Worm (Caenorhabditis elegans) whole organism, L4 larva: ENCODE results near the gene gon-14.
A peak's percentile ranks its signal among the peaks of the same experiment; 100 is the strongest.

Experiments
- D1046.2 ChIP-seq: fragments of 200-800 bp; sonication (Bioruptor generic); IDR thresholded peaks from 2 replicates; pipeline ENCODE4 v1.3.6; 2022; ENCODE audit warnings: missing genetic modification characterization, missing compliant biosample characterization
- F10B5.3 ChIP-seq: sonication (generic microtip); optimal IDR thresholded peaks from 2 replicates; lab custom pipeline; 2016; ENCODE audit warnings: mild to moderate bottlenecking, missing genetic modification characterization, missing compliant biosample characterization
- F26F4.8 ChIP-seq: fragments of 200-800 bp; sonication (Bioruptor generic); conservative IDR thresholded peaks from 2 replicates; pipeline ENCODE4 v1.3.6; 2022; ENCODE audit warnings: missing genetic modification characterization, missing compliant biosample characterization
- F49E8.2 ChIP-seq: sonication (generic microtip); optimal IDR thresholded peaks from 2 replicates; lab custom pipeline; 2016; ENCODE audit warnings: missing compliant biosample characterization, mild to moderate bottlenecking, missing genetic modification characterization, borderline replicate concordance
- R02D3.7 ChIP-seq: fragments of 150-350 bp; sonication (generic microtip); optimal IDR thresholded peaks from 3 replicates; lab custom pipeline; 2014; ENCODE audit warnings: missing biosample characterization, missing genetic modification characterization
- Y48G9A.11 ChIP-seq: fragments of 200-800 bp; sonication (Bioruptor generic); IDR thresholded peaks from 2 replicates; pipeline ENCODE4 v1.3.6; 2022; ENCODE audit warnings: missing genetic modification reagents, missing genetic modification characterization, missing compliant biosample characterization
- Y5F2A.4 ChIP-seq: fragments of 200-800 bp; sonication (Bioruptor generic); optimal IDR thresholded peaks from 2 replicates; lab custom pipeline; 2018; ENCODE audit warnings: mild to moderate bottlenecking, missing genetic modification characterization, missing compliant biosample characterization
- Y75B8A.6 ChIP-seq: fragments of 200-800 bp; sonication (Bioruptor generic); IDR thresholded peaks from 2 replicates; pipeline ENCODE4 v1.3.6; 2022; ENCODE audit warnings: missing genetic modification reagents, missing genetic modification characterization, missing compliant biosample characterization
- aha-1 ChIP-seq: fragments of 150-350 bp; peaks from one replicate; lab custom pipeline; 2014; ENCODE audit warnings: missing biosample characterization, missing genetic modification characterization
- arid-1 ChIP-seq: fragments of 200-800 bp; sonication (Bioruptor generic); conservative IDR thresholded peaks from 2 replicates; pipeline ENCODE4 v1.3.6; 2022; ENCODE audit warnings: missing genetic modification reagents, missing genetic modification characterization, missing compliant biosample characterization
- attf-4 ChIP-seq: sonication (generic microtip); optimal IDR thresholded peaks from 3 replicates; lab custom pipeline; 2017; ENCODE audit warnings: missing biosample characterization, missing genetic modification characterization
- ceh-28 ChIP-seq: fragments of 150-350 bp; optimal IDR thresholded peaks from 2 replicates; lab custom pipeline; 2014; ENCODE audit warnings: missing biosample characterization, missing genetic modification reagents, missing genetic modification characterization
- daf-12 ChIP-seq: fragments of 150-350 bp; optimal IDR thresholded peaks from 2 replicates; lab custom pipeline; 2014; ENCODE audit warnings: missing biosample characterization, missing genetic modification reagents, missing genetic modification characterization
- daf-19 ChIP-seq: fragments of 200-800 bp; sonication (Bioruptor generic); conservative IDR thresholded peaks from 2 replicates; pipeline ENCODE4 v1.3.6; 2022; ENCODE audit warnings: missing genetic modification characterization, missing compliant biosample characterization
- dmd-6 ChIP-seq: fragments of 200-800 bp; sonication (Bioruptor generic); IDR thresholded peaks from 2 replicates; pipeline ENCODE4 v1.3.6; 2022; ENCODE audit warnings: missing genetic modification reagents, missing genetic modification characterization, missing compliant biosample characterization
- dmd-9 ChIP-seq: fragments of 200-800 bp; sonication (Bioruptor generic); IDR thresholded peaks from 2 replicates; pipeline ENCODE4 v1.3.6; 2022; ENCODE audit warnings: missing genetic modification reagents, missing genetic modification characterization, missing compliant biosample characterization
- dpl-1 ChIP-seq: fragments of 150-350 bp; optimal IDR thresholded peaks from 2 replicates; lab custom pipeline; 2014; ENCODE audit warnings: missing biosample characterization, missing genetic modification reagents, missing genetic modification characterization
- hif-1 ChIP-seq, 2 experiments: sonication (generic microtip); optimal IDR thresholded peaks; 2 replicates each; lab custom pipeline; 2016 to 2017; ENCODE audit warnings: missing compliant biosample characterization in 2 of 2, missing genetic modification characterization in 2 of 2, missing genetic modification reagents in 2 of 2, missing genotype in 2 of 2, mild to moderate bottlenecking in 1 of 2
- hlh-30 ChIP-seq: sonication (generic microtip); optimal IDR thresholded peaks from 2 replicates; lab custom pipeline; 2017; ENCODE audit warnings: antibody characterized with exemption, mild to moderate bottlenecking, missing genetic modification characterization, missing compliant biosample characterization; ENCODE audit not compliant: insufficient read depth
- hmg-1.1 ChIP-seq: fragments of 200-800 bp; sonication (Bioruptor generic); IDR thresholded peaks from 2 replicates; pipeline ENCODE4 v1.3.6; 2022; ENCODE audit warnings: missing genetic modification reagents, missing genetic modification characterization, missing compliant biosample characterization
- jun-1 ChIP-seq: fragments of 150-350 bp; optimal IDR thresholded peaks from 2 replicates; lab custom pipeline; 2014; ENCODE audit warnings: missing biosample characterization, missing genetic modification reagents, missing genetic modification characterization
- lin-1 ChIP-seq: fragments of 200-800 bp; sonication (Bioruptor generic); IDR thresholded peaks from 2 replicates; pipeline ENCODE4 v1.3.6; 2022; ENCODE audit warnings: missing genetic modification reagents, missing genetic modification characterization, missing compliant biosample characterization
- lin-15B ChIP-seq: fragments of 150-350 bp; sonication (generic microtip); optimal IDR thresholded peaks from 3 replicates; lab custom pipeline; 2014; ENCODE audit warnings: missing biosample characterization, missing genetic modification characterization
- lin-29 ChIP-seq: fragments of 200-800 bp; sonication (Bioruptor generic); IDR thresholded peaks from 2 replicates; pipeline ENCODE4 v1.3.6; 2022; ENCODE audit warnings: missing genetic modification reagents, missing genetic modification characterization, missing compliant biosample characterization
- lin-38 ChIP-seq: fragments of 200-800 bp; sonication (Bioruptor generic); IDR thresholded peaks from 2 replicates; pipeline ENCODE4 v1.3.6; 2022; ENCODE audit warnings: missing genetic modification reagents, missing genetic modification characterization, missing compliant biosample characterization
- lsy-2 ChIP-seq, 2 experiments: fragments of 150-350 bp in 1 of 2; sonication (generic microtip) in 1 of 2; optimal IDR thresholded peaks; 2 replicates each; lab custom pipeline; 2014 to 2017; ENCODE audit warnings: missing biosample characterization in 2 of 2, missing genetic modification characterization in 2 of 2
- madf-9 ChIP-seq: fragments of 200-800 bp; sonication (Bioruptor generic); conservative IDR thresholded peaks from 2 replicates; pipeline ENCODE4 v1.3.6; 2022; ENCODE audit warnings: missing genetic modification reagents, missing genetic modification characterization, missing compliant biosample characterization
- mdl-1 ChIP-seq, 2 experiments: fragments of 150-350 bp in 1 of 2; sonication (generic microtip) in 1 of 2; optimal IDR thresholded peaks; 2 replicates each; lab custom pipeline; 2014 to 2017; ENCODE audit warnings: missing biosample characterization in 2 of 2, missing genetic modification characterization in 2 of 2
- nhr-10 ChIP-seq: fragments of 150-350 bp; optimal IDR thresholded peaks from 2 replicates; lab custom pipeline; 2014; ENCODE audit warnings: missing biosample characterization, missing genetic modification characterization
- nhr-102 ChIP-seq: sonication (generic microtip); optimal IDR thresholded peaks from 2 replicates; lab custom pipeline; 2016; ENCODE audit warnings: mild to moderate bottlenecking, missing genetic modification characterization, moderate library complexity, missing compliant biosample characterization
- nhr-11 ChIP-seq: fragments of 150-350 bp; optimal IDR thresholded peaks from 2 replicates; lab custom pipeline; 2014; ENCODE audit warnings: missing biosample characterization, missing genetic modification characterization
- nhr-111 ChIP-seq: fragments of 200-800 bp; sonication (Bioruptor generic); optimal IDR thresholded peaks from 2 replicates; lab custom pipeline; 2018; ENCODE audit warnings: mild to moderate bottlenecking, missing genetic modification characterization, missing compliant biosample characterization
- nhr-237 ChIP-seq: sonication (generic microtip); optimal IDR thresholded peaks from 2 replicates; lab custom pipeline; 2017; ENCODE audit warnings: missing biosample characterization, missing genetic modification characterization
- nhr-28 ChIP-seq: fragments of 150-350 bp; optimal IDR thresholded peaks from 2 replicates; lab custom pipeline; 2014; ENCODE audit warnings: missing biosample characterization, missing genetic modification characterization
- nhr-41 ChIP-seq: fragments of 200-800 bp; sonication (Bioruptor generic); IDR thresholded peaks from 2 replicates; pipeline ENCODE4 v1.3.6; 2022; ENCODE audit warnings: missing genetic modification reagents, missing genetic modification characterization, missing compliant biosample characterization
- nhr-6 ChIP-seq: fragments of 150-350 bp; optimal IDR thresholded peaks from 2 replicates; lab custom pipeline; 2014; ENCODE audit warnings: missing biosample characterization, missing genetic modification characterization
- nhr-77 ChIP-seq: fragments of 150-350 bp; optimal IDR thresholded peaks from 2 replicates; lab custom pipeline; 2014; ENCODE audit warnings: missing biosample characterization, missing genetic modification characterization
- snpc-1.2 ChIP-seq: fragments of 200-800 bp; sonication (Bioruptor generic); IDR thresholded peaks from 2 replicates; pipeline ENCODE4 v1.3.6; 2022; ENCODE audit warnings: missing genetic modification reagents, missing genetic modification characterization, missing compliant biosample characterization
- snpc-4 ChIP-seq: fragments of 150-350 bp; optimal IDR thresholded peaks from 2 replicates; lab custom pipeline; 2014; ENCODE audit warnings: missing biosample characterization, missing genetic modification characterization
- spr-1 ChIP-seq: sonication (generic microtip); optimal IDR thresholded peaks from 2 replicates; lab custom pipeline; 2016; ENCODE audit warnings: mild to moderate bottlenecking, missing genetic modification characterization, missing compliant biosample characterization
- tag-97 ChIP-seq: fragments of 200-800 bp; sonication (Bioruptor generic); IDR thresholded peaks from 2 replicates; pipeline ENCODE4 v1.3.6; 2022; ENCODE audit warnings: missing genetic modification characterization, missing compliant biosample characterization
- unc-130 ChIP-seq: sonication (generic microtip); optimal IDR thresholded peaks from 2 replicates; lab custom pipeline; 2016; ENCODE audit warnings: missing genetic modification reagents, missing genetic modification characterization, missing compliant biosample characterization
- unc-62 ChIP-seq, 3 experiments: fragments of 150-350 bp in 1 of 3; sonication (generic microtip); optimal IDR thresholded peaks in 2 of 3; peaks in 1 of 3; 1 replicate in 1 of 3; 2 replicates in 2 of 3; lab custom pipeline; 2014 to 2017; ENCODE audit warnings: missing biosample characterization in 3 of 3, missing genetic modification characterization in 3 of 3, missing genetic modification reagents in 3 of 3, missing genotype in 1 of 3

The gon-14 gene

DNA sequence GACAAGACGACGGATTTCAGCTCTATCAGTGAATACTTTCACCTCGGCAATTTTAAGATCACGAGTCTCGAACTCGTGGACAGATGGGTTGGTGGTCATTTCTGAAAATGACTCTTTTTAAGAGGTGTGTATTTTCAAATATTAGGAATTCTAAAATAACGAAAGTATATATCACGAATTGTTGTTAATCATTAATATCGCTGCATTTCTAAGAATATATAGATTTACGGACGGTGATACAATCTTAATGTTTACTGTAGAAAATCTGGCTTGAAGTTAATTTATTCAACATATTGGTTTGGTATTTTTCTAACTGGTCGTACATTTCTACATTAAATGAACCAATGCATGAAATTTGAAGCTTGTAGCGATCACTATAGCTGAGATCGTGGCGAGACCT lies 5.7 kb downstream of the gon-14 start, which contains the start of gene ZK1055.7:
ZK1055.7 (minus strand) TSS at position 101 of the 400 bp plus-strand sequence.
- TF ChIP-seq nhr-111 (GFP tag; lab: Kevin White, UChicago): no peak
- TF ChIP-seq madf-9 (GFP tag; lab: Robert Waterston, UW): no peak
- no peak for TF ChIP-seq spr-1 (tag; lab: Kevin White, UChicago)
- TF ChIP-seq F26F4.8: no peak
- TF ChIP-seq nhr-237 (tag; lab: Kevin White, UChicago): no peak
- TF ChIP-seq hmg-1.1 (GFP tag; lab: Robert Waterston, UW): no peak
- TF ChIP-seq, all 104 proteins: peak for 0

DNA sequence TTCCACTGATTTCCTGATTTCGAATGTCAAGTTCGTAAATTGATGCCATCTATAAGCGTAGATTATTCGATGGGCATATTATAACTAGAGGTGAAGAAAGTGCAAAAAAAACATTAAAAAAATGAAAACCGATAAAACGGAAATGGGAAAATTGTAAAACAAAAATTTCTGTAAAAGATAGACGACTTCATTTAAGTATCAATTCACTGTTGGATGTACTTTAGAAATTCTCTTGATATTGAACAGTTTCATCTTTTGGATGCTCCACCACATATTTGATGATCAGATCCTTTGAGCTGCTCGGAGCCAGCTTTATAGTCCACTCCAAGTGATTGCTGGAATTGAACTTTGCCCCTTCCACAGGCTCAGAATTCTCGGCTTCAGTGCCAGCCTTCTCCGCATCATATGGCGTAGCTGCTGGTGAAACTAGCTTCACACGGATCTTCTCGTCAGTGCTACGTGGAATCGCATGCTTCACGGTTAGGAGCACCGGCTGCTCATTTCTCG lies 8.3 kb downstream of the gon-14 start, which contains the start of gene ZK1055.6:
ZK1055.6 (minus strand) TSS at position 51 of the 507 bp plus-strand sequence.
- TF ChIP-seq dpl-1 (GFP tag; lab: Kevin White, UChicago): no peak
- peak; percentile 18 for TF ChIP-seq aha-1 (tag; lab: Kevin White, UChicago)
- peak in 1 of 2 experiments; percentile 93 for TF ChIP-seq unc-62 (GFP tag; optimal IDR thresholded peaks at IDR 0.05 in 1 of 2; lab: Kevin White, UChicago)
- TF ChIP-seq unc-62 (tag; optimal IDR thresholded peaks at IDR 0.05; lab: Kevin White, UChicago): no peak

DNA sequence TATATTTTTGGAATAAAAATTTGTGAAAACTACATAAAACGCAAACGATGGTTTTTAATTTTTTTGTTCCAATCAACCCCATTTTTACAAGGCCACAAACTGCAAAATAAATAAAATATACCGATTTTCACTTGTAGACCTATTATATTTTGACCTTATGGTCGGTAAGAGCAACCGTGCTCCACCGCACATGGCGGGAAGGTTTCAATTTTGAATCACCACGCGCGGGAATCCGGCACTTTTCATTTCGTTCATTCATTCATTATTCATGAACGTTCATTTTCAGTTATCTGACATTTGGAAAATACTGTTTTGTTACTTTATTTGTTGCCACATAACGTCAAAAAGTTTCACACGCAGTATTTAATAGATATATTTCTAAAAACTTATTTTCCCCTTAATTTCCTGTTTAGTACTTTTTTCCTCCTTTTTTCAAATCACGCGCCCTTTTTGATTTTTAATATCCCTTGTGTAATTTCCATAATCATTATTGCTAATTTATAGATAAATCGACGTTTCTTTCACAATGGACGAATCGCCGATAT lies 17.2 kb downstream of the gon-14 start, which contains the start of gene hcp-1:
hcp-1 (plus strand) TSS at position 495 of the 545 bp plus-strand sequence.
- no peak for TF ChIP-seq Y5F2A.4 (GFP tag; lab: Kevin White, UChicago)
- TF ChIP-seq R02D3.7: no peak
- no peak for TF ChIP-seq lin-1
- TF ChIP-seq arid-1 (GFP tag; lab: Robert Waterston, UW): no peak
- no peak for TF ChIP-seq lsy-2 (tag; optimal IDR thresholded peaks at IDR 0.05; lab: Kevin White, UChicago)
- TF ChIP-seq nhr-11 (tag; lab: Kevin White, UChicago): no peak
- TF ChIP-seq attf-4: no peak
- no peak for TF ChIP-seq nhr-102 (tag; lab: Kevin White, UChicago)
- peak; percentile 35 for TF ChIP-seq nhr-28 (tag; lab: Kevin White, UChicago)
- no peak for TF ChIP-seq nhr-10 (tag; lab: Kevin White, UChicago)
- TF ChIP-seq unc-130 (GFP tag; lab: Kevin White, UChicago): peak; percentile 81
- TF ChIP-seq daf-12 (tag; lab: Kevin White, UChicago): no peak
- peak; percentile 81 for TF ChIP-seq Y48G9A.11 (GFP tag; lab: Robert Waterston, UW)
- TF ChIP-seq F49E8.2: peak; percentile 77
- TF ChIP-seq F10B5.3 (tag; lab: Kevin White, UChicago): no peak
- peak; percentile 47 for TF ChIP-seq nhr-6 (tag; lab: Kevin White, UChicago)
- TF ChIP-seq hif-1 (tag; optimal IDR thresholded peaks at IDR 0.05; lab: Kevin White, UChicago): no peak
- TF ChIP-seq spr-1 (tag; lab: Kevin White, UChicago): no peak
- TF ChIP-seq lin-29 (GFP tag; lab: Robert Waterston, UW): no peak
- no peak for TF ChIP-seq dmd-9
- TF ChIP-seq tag-97 (GFP tag; lab: Robert Waterston, UW): no peak
- TF ChIP-seq mdl-1 (tag; optimal IDR thresholded peaks at IDR 0.05; lab: Kevin White, UChicago): no peak
- TF ChIP-seq lin-38 (GFP tag; lab: Robert Waterston, UW): peak; percentile 97
- TF ChIP-seq nhr-77 (tag; lab: Kevin White, UChicago): no peak
- no peak for TF ChIP-seq F26F4.8
- peak; percentile 55; the same call in 1 of the 2 replicates for TF ChIP-seq snpc-1.2
- no peak for TF ChIP-seq Y75B8A.6 (GFP tag; lab: Robert Waterston, UW)
- peak; percentile 85 for TF ChIP-seq dpl-1 (GFP tag; lab: Kevin White, UChicago)
- no peak for TF ChIP-seq hlh-30 (tag; lab: Kevin White, UChicago)
- TF ChIP-seq nhr-237 (tag; lab: Kevin White, UChicago): no peak
- TF ChIP-seq jun-1: no peak
- TF ChIP-seq dmd-6 (GFP tag; lab: Robert Waterston, UW): no peak
- no peak for TF ChIP-seq madf-9 (GFP tag; lab: Robert Waterston, UW)
- no peak for TF ChIP-seq ceh-28 (tag; lab: Kevin White, UChicago)
- no peak for TF ChIP-seq daf-19
- no peak for TF ChIP-seq unc-62 (GFP tag; optimal IDR thresholded peaks at IDR 0.05 in 1 of 2; lab: Kevin White, UChicago)
- TF ChIP-seq unc-62 (tag; optimal IDR thresholded peaks at IDR 0.05; lab: Kevin White, UChicago): no peak
- TF ChIP-seq snpc-4: no peak
- no peak for TF ChIP-seq nhr-41 (GFP tag; lab: Robert Waterston, UW)
- no peak for TF ChIP-seq lin-15B (tag; lab: Kevin White, UChicago)
- no peak for TF ChIP-seq D1046.2
